Fruit fly (Drosophila melanogaster) Kc167 (cell line): ENCODE results near the gene CG15208.

Experiments
- Myc ChIP-seq: fragments of >200 bp; optimal IDR thresholded peaks from 2 replicates; lab custom pipeline; 2017; ENCODE audit warnings: missing external identifiers
- Sin3A ChIP-seq: fragments of >200 bp; optimal IDR thresholded peaks from 2 replicates; lab custom pipeline; 2018; ENCODE audit warnings: missing external identifiers
- h ChIP-seq: fragments of >200 bp; optimal IDR thresholded peaks from 3 replicates; lab custom pipeline; 2018; ENCODE audit warnings: missing external identifiers
- insv ChIP-seq: fragments of >200 bp; optimal IDR thresholded peaks from 3 replicates; lab custom pipeline; 2018; ENCODE audit warnings: missing external identifiers
- psq ChIP-seq: fragments of >200 bp; optimal IDR thresholded peaks from 2 replicates; lab custom pipeline; 2017; ENCODE audit warnings: missing external identifiers
- ttk ChIP-seq: sonication (Bioruptor generic); optimal IDR thresholded peaks from 2 replicates; lab custom pipeline; 2017; ENCODE audit warnings: missing external identifiers

- TF ChIP-seq h (lab: Kevin White, UChicago) (no peak), insv (lab: Kevin White, UChicago) (no peak), Sin3A (no peak), ttk (no peak), psq (no peak), Myc (lab: Kevin White, UChicago) (no peak)
Measured at dm6 chrX:10929613-10930012, 29.8 kb downstream of the CG15208 start.
